Worm (Caenorhabditis elegans) whole organism, L4 larva: ENCODE data around the gene W06H8.2.

ENCODE experiments used
- F26F4.8 ChIP-seq: fragments of 200-800 bp; sonication (Bioruptor generic); conservative IDR thresholded peaks from 2 replicates; pipeline ENCODE4 v1.3.6; 2022; ENCODE audit warnings: missing genetic modification characterization, missing compliant biosample characterization
- Y105C5A.15 ChIP-seq: fragments of 200-800 bp; sonication (Bioruptor generic); IDR thresholded peaks from 2 replicates; pipeline ENCODE4 v1.3.6; 2022; ENCODE audit warnings: missing genetic modification characterization, missing compliant biosample characterization
- arid-1 ChIP-seq: fragments of 200-800 bp; sonication (Bioruptor generic); conservative IDR thresholded peaks from 2 replicates; pipeline ENCODE4 v1.3.6; 2022; ENCODE audit warnings: missing genetic modification reagents, missing genetic modification characterization, missing compliant biosample characterization
- ceh-20 ChIP-seq: fragments of 200-800 bp; sonication (Bioruptor generic); IDR thresholded peaks from 2 replicates; pipeline ENCODE4 v1.3.6; 2022; ENCODE audit warnings: missing genetic modification reagents, missing genetic modification characterization, missing compliant biosample characterization
- daf-16 ChIP-seq, 3 experiments: sonication (generic microtip); optimal IDR thresholded peaks; 2 replicates each; lab custom pipeline; 2016 to 2017; ENCODE audit warnings: missing genetic modification characterization in 3 of 3, missing genetic modification reagents in 3 of 3, mild to moderate bottlenecking in 2 of 3, missing compliant biosample characterization in 2 of 3, missing biosample characterization in 1 of 3, moderate library complexity in 1 of 3
- dmd-6 ChIP-seq: fragments of 200-800 bp; sonication (Bioruptor generic); IDR thresholded peaks from 2 replicates; pipeline ENCODE4 v1.3.6; 2022; ENCODE audit warnings: missing genetic modification reagents, missing genetic modification characterization, missing compliant biosample characterization
- dpl-1 ChIP-seq: fragments of 150-350 bp; optimal IDR thresholded peaks from 2 replicates; lab custom pipeline; 2014; ENCODE audit warnings: missing biosample characterization, missing genetic modification reagents, missing genetic modification characterization
- dve-1 ChIP-seq: sonication (generic microtip); optimal IDR thresholded peaks from 2 replicates; lab custom pipeline; 2017; ENCODE audit warnings: antibody characterized with exemption, mild to moderate bottlenecking, missing genetic modification characterization, missing compliant biosample characterization; ENCODE audit not compliant: insufficient read depth
- egl-43 ChIP-seq: fragments of 200-800 bp; sonication (Bioruptor generic); IDR thresholded peaks from 2 replicates; pipeline ENCODE4 v1.3.6; 2022; ENCODE audit warnings: missing genetic modification reagents, missing genetic modification characterization, missing compliant biosample characterization
- hif-1 ChIP-seq, 2 experiments: sonication (generic microtip); optimal IDR thresholded peaks; 2 replicates each; lab custom pipeline; 2016 to 2017; ENCODE audit warnings: missing compliant biosample characterization in 2 of 2, missing genetic modification characterization in 2 of 2, missing genetic modification reagents in 2 of 2, missing genotype in 2 of 2, mild to moderate bottlenecking in 1 of 2
- hlh-11 ChIP-seq: fragments of 200-800 bp; sonication (Bioruptor generic); optimal IDR thresholded peaks from 2 replicates; lab custom pipeline; 2018; ENCODE audit warnings: mild to moderate bottlenecking, missing genetic modification characterization, missing compliant biosample characterization
- hlh-30 ChIP-seq: sonication (generic microtip); optimal IDR thresholded peaks from 2 replicates; lab custom pipeline; 2017; ENCODE audit warnings: antibody characterized with exemption, mild to moderate bottlenecking, missing genetic modification characterization, missing compliant biosample characterization; ENCODE audit not compliant: insufficient read depth
- hmg-1.1 ChIP-seq: fragments of 200-800 bp; sonication (Bioruptor generic); IDR thresholded peaks from 2 replicates; pipeline ENCODE4 v1.3.6; 2022; ENCODE audit warnings: missing genetic modification reagents, missing genetic modification characterization, missing compliant biosample characterization
- lin-1 ChIP-seq: fragments of 200-800 bp; sonication (Bioruptor generic); IDR thresholded peaks from 2 replicates; pipeline ENCODE4 v1.3.6; 2022; ENCODE audit warnings: missing genetic modification reagents, missing genetic modification characterization, missing compliant biosample characterization
- lin-38 ChIP-seq: fragments of 200-800 bp; sonication (Bioruptor generic); IDR thresholded peaks from 2 replicates; pipeline ENCODE4 v1.3.6; 2022; ENCODE audit warnings: missing genetic modification reagents, missing genetic modification characterization, missing compliant biosample characterization
- lsy-2 ChIP-seq, 2 experiments: fragments of 150-350 bp in 1 of 2; sonication (generic microtip) in 1 of 2; optimal IDR thresholded peaks; 2 replicates each; lab custom pipeline; 2014 to 2017; ENCODE audit warnings: missing biosample characterization in 2 of 2, missing genetic modification characterization in 2 of 2
- mdl-1 ChIP-seq, 2 experiments: fragments of 150-350 bp in 1 of 2; sonication (generic microtip) in 1 of 2; optimal IDR thresholded peaks; 2 replicates each; lab custom pipeline; 2014 to 2017; ENCODE audit warnings: missing biosample characterization in 2 of 2, missing genetic modification characterization in 2 of 2
- mep-1 ChIP-seq: fragments of 150-350 bp; sonication (generic microtip); optimal IDR thresholded peaks from 3 replicates; lab custom pipeline; 2014; ENCODE audit warnings: missing biosample characterization, missing genetic modification characterization
- mes-2 ChIP-seq: sonication (generic microtip); optimal IDR thresholded peaks from 2 replicates; lab custom pipeline; 2016; ENCODE audit warnings: missing genotype, mild to moderate bottlenecking, missing genetic modification characterization, missing compliant biosample characterization; ENCODE audit not compliant: poor library complexity, severe bottlenecking
- mxl-3 ChIP-seq: fragments of 200-800 bp; sonication (Bioruptor generic); optimal IDR thresholded peaks from 2 replicates; lab custom pipeline; 2018; ENCODE audit warnings: mild to moderate bottlenecking, missing genetic modification characterization, missing compliant biosample characterization
- nhr-102 ChIP-seq: sonication (generic microtip); optimal IDR thresholded peaks from 2 replicates; lab custom pipeline; 2016; ENCODE audit warnings: mild to moderate bottlenecking, missing genetic modification characterization, moderate library complexity, missing compliant biosample characterization
- nhr-237 ChIP-seq: sonication (generic microtip); optimal IDR thresholded peaks from 2 replicates; lab custom pipeline; 2017; ENCODE audit warnings: missing biosample characterization, missing genetic modification characterization
- nhr-28 ChIP-seq: fragments of 150-350 bp; optimal IDR thresholded peaks from 2 replicates; lab custom pipeline; 2014; ENCODE audit warnings: missing biosample characterization, missing genetic modification characterization
- nhr-41 ChIP-seq: fragments of 200-800 bp; sonication (Bioruptor generic); IDR thresholded peaks from 2 replicates; pipeline ENCODE4 v1.3.6; 2022; ENCODE audit warnings: missing genetic modification reagents, missing genetic modification characterization, missing compliant biosample characterization
- nhr-48 ChIP-seq: sonication (generic microtip); optimal IDR thresholded peaks from 2 replicates; lab custom pipeline; 2016; ENCODE audit warnings: mild to moderate bottlenecking, missing genetic modification characterization, missing compliant biosample characterization
- nhr-77 ChIP-seq: fragments of 150-350 bp; optimal IDR thresholded peaks from 2 replicates; lab custom pipeline; 2014; ENCODE audit warnings: missing biosample characterization, missing genetic modification characterization
- pha-4 ChIP-seq, 2 experiments: fragments of 150-350 bp in 1 of 2; fragments of 200-800 bp in 1 of 2; sonication (Bioruptor generic) in 1 of 2; IDR thresholded peaks in 1 of 2; optimal IDR thresholded peaks in 1 of 2; 2 replicates each; pipeline versions ENCODE4 v1.3.6 to Lab custom; 2014 to 2022; ENCODE audit warnings: missing genetic modification characterization in 2 of 2, missing genetic modification reagents in 2 of 2, missing biosample characterization in 1 of 2, missing compliant biosample characterization in 1 of 2
- php-3 ChIP-seq: fragments of 200-800 bp; sonication (Bioruptor generic); IDR thresholded peaks from 2 replicates; pipeline ENCODE4 v1.3.6; 2022; ENCODE audit warnings: missing genetic modification reagents, missing genetic modification characterization, missing compliant biosample characterization
- pqm-1 ChIP-seq: sonication (generic microtip); optimal IDR thresholded peaks from 2 replicates; lab custom pipeline; 2017; ENCODE audit warnings: missing biosample characterization, missing genetic modification characterization
- rbr-2 ChIP-seq: sonication (generic microtip); optimal IDR thresholded peaks from 2 replicates; lab custom pipeline; 2016; ENCODE audit warnings: missing genotype, missing genetic modification characterization, missing compliant biosample characterization
- spr-1 ChIP-seq: sonication (generic microtip); optimal IDR thresholded peaks from 2 replicates; lab custom pipeline; 2016; ENCODE audit warnings: mild to moderate bottlenecking, missing genetic modification characterization, missing compliant biosample characterization
- tra-1 ChIP-seq: fragments of 200-800 bp; sonication (Bioruptor generic); IDR thresholded peaks from 2 replicates; pipeline ENCODE4 v1.3.6; 2022; ENCODE audit warnings: missing genetic modification reagents, missing genetic modification characterization, missing compliant biosample characterization
- unc-39 ChIP-seq: sonication (generic microtip); optimal IDR thresholded peaks from 2 replicates; lab custom pipeline; 2017; ENCODE audit warnings: missing biosample characterization, missing genetic modification characterization
- unc-62 ChIP-seq, 3 experiments: fragments of 150-350 bp in 1 of 3; sonication (generic microtip); optimal IDR thresholded peaks in 2 of 3; peaks in 1 of 3; 1 replicate in 1 of 3; 2 replicates in 2 of 3; lab custom pipeline; 2014 to 2017; ENCODE audit warnings: missing biosample characterization in 3 of 3, missing genetic modification characterization in 3 of 3, missing genetic modification reagents in 3 of 3, missing genotype in 1 of 3
- zfp-2 ChIP-seq: sonication (generic microtip); optimal IDR thresholded peaks from 2 replicates; lab custom pipeline; 2016; ENCODE audit warnings: mild to moderate bottlenecking, missing genetic modification characterization, missing compliant biosample characterization
- ztf-7 ChIP-seq: fragments of 150-350 bp; optimal IDR thresholded peaks from 2 replicates; lab custom pipeline; 2014; ENCODE audit warnings: missing biosample characterization, missing genetic modification characterization

The W06H8.2 gene

DNA sequence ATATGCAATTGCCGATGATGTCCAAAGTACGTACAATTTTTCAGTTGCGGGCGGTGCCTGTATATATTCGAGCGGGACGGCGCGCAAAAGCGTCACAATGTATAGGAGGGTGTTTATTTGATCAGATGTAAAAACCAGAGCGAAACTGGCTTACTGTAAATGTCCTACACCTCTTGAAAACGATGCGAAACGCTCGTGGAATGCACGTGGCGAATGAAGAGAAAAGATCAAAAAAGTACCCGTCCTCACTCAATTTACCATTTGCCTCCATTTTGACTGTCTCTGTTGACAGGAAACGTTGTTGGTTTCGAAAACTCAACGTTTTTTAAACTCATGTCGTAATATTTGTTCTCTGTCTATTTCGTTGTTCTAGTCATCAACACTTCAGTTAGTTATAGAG, 34.2 kb downstream of the W06H8.2 start (continued):
- TF ChIP-seq zfp-2 (tag; lab: Kevin White, UChicago) (no peak), nhr-237 (no peak), dve-1 (tag; lab: Kevin White, UChicago) (peak; percentile 76), hmg-1.1 (GFP tag; lab: Robert Waterston, UW) (no peak), lin-38 (GFP tag; lab: Robert Waterston, UW) (0 out of 2 replicates have a peak, but pooled peaks have one; percentile 11), ztf-7 (tag; lab: Kevin White, UChicago) (no peak), tra-1 (peak; percentile 35; the same call in 1 of the 2 replicates), nhr-77 (tag; lab: Kevin White, UChicago) (peak; percentile 73), daf-16 (GFP tag; optimal IDR thresholded peaks at IDR 0.05; lab: Kevin White, UChicago) (no peak), daf-16 (tag; optimal IDR thresholded peaks at IDR 0.05; lab: Kevin White, UChicago) (peak; percentile 88), F26F4.8 (GFP tag; lab: Robert Waterston, UW) (no peak), nhr-28 (tag; lab: Kevin White, UChicago) (peak; percentile 46), unc-39 (no peak), arid-1 (no peak), pqm-1 (tag; lab: Kevin White, UChicago) (no peak), lsy-2 (tag; optimal IDR thresholded peaks at IDR 0.05; lab: Kevin White, UChicago) (peak in 1 of 2 experiments; percentile 52), unc-62 (GFP tag; optimal IDR thresholded peaks at IDR 0.05 in 1 of 2; lab: Kevin White, UChicago) (peak in 1 of 2 experiments; percentile 59), unc-62 (tag; optimal IDR thresholded peaks at IDR 0.05; lab: Kevin White, UChicago) (no peak), mdl-1 (tag; optimal IDR thresholded peaks at IDR 0.05; lab: Kevin White, UChicago) (peak in 1 of 2 experiments; percentile 78)

DNA sequence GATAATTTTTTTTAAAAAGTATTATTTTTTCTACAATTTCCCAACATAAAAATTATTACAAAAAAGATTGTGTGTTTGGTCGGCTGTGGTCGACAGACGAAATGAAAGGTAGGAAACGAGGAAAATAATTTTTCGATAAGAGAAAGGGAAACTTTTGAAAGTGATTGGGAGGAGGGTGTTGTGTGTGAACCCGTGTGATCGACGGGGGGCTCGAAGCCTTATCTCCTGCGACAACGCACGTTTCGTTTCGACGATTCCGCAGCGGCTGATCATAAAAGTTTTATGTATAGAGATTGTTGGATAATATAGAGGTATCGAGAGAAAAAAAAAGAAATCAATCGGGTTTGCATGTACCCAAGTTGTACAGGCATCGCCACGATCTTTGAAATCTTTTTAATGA, 36.7 kb downstream of the W06H8.2 start:
- TF ChIP-seq nhr-77 (tag; lab: Kevin White, UChicago) = peak; percentile 51
- TF ChIP-seq dmd-6 = peak; percentile 98
- TF ChIP-seq daf-16 (GFP tag; optimal IDR thresholded peaks at IDR 0.05; lab: Kevin White, UChicago) = peak in 1 of 2 experiments; percentile 37
- peak; percentile 89 for TF ChIP-seq daf-16 (tag; optimal IDR thresholded peaks at IDR 0.05; lab: Kevin White, UChicago)
- peak; percentile 44 to 57 for TF ChIP-seq mdl-1 (tag; optimal IDR thresholded peaks at IDR 0.05; lab: Kevin White, UChicago)
- peak; percentile 73 for TF ChIP-seq dve-1 (tag; lab: Kevin White, UChicago)
- TF ChIP-seq spr-1 = no peak
- TF ChIP-seq nhr-48 (tag; lab: Kevin White, UChicago) = peak; percentile 98
- peak; percentile 42 for TF ChIP-seq mes-2
- peak; percentile 68 for TF ChIP-seq hlh-30
- TF ChIP-seq pqm-1 (tag; lab: Kevin White, UChicago) = peak; percentile 36
- TF ChIP-seq mxl-3 = peak; percentile 86
- TF ChIP-seq pha-4 (GFP tag; IDR thresholded peaks at IDR 0.05; lab: Robert Waterston, UW) = 0 out of 2 replicates have a peak, but pooled peaks have one; percentile 45
- no peak for TF ChIP-seq pha-4 (tag; optimal IDR thresholded peaks at IDR 0.05; lab: Kevin White, UChicago)
- peak; percentile 16; the same call in 1 of the 2 replicates for TF ChIP-seq ceh-20 (GFP tag; lab: Robert Waterston, UW)
- TF ChIP-seq Y105C5A.15 (GFP tag; lab: Robert Waterston, UW) = no peak
- TF ChIP-seq nhr-28 (tag; lab: Kevin White, UChicago) = peak; percentile 74
- no peak for TF ChIP-seq dpl-1 (GFP tag; lab: Kevin White, UChicago)
- TF ChIP-seq mep-1 (tag; lab: Kevin White, UChicago) = peak; percentile 19
- TF ChIP-seq rbr-2 = no peak
- TF ChIP-seq hif-1 (tag; optimal IDR thresholded peaks at IDR 0.05; lab: Kevin White, UChicago) = peak in 1 of 2 experiments; percentile 58
- peak; percentile 66; the same call in 1 of the 2 replicates for TF ChIP-seq tra-1
- peak; percentile 89 for TF ChIP-seq hlh-11 (tag; lab: Kevin White, UChicago)
- peak; percentile 25 for TF ChIP-seq nhr-102 (tag; lab: Kevin White, UChicago)
- TF ChIP-seq php-3 (GFP tag; lab: Robert Waterston, UW) = peak; percentile 91
- peak; percentile 85 for TF ChIP-seq lin-1 (GFP tag; lab: Robert Waterston, UW)
- 0 out of 2 replicates have a peak, but pooled peaks have one; percentile 20 for TF ChIP-seq nhr-41
- TF ChIP-seq egl-43 (GFP tag; lab: Robert Waterston, UW) = no peak
- TF ChIP-seq ztf-7 (tag; lab: Kevin White, UChicago) = no peak
